Fruit fly (Drosophila melanogaster) whole organism, pupa: ENCODE data around the gene Aladin.
A peak's percentile ranks its signal among the peaks of the same experiment; 100 is the strongest.

Experiments used
- CG10348 ChIP-seq: fragments of 200-800 bp; sonication (Bioruptor generic); IDR thresholded peaks from 2 replicates; pipeline ENCODE4 v1.3.6; 2022; ENCODE audit warnings: missing biosample characterization, missing genetic modification characterization
- CG12605 ChIP-seq: fragments of 200-800 bp; sonication (Bioruptor generic); IDR thresholded peaks from 2 replicates; pipeline ENCODE4 v1.3.6; 2022; ENCODE audit warnings: missing biosample characterization, missing genetic modification characterization
- CG14655 ChIP-seq: fragments of 200-800 bp; sonication (Bioruptor generic); optimal IDR thresholded peaks from 3 replicates; lab custom pipeline; 2017; ENCODE audit warnings: mild to moderate bottlenecking, missing biosample characterization, missing genetic modification reagents, missing genetic modification characterization
- CG15710 ChIP-seq: fragments of 200-800 bp; sonication (Bioruptor generic); optimal IDR thresholded peaks from 2 replicates; lab custom pipeline; 2018; ENCODE audit warnings: missing biosample characterization, mild to moderate bottlenecking, missing genetic modification characterization, moderate library complexity
- CG17806 ChIP-seq: fragments of 200-800 bp; sonication (Bioruptor generic); optimal IDR thresholded peaks from 2 replicates; lab custom pipeline; 2018; ENCODE audit warnings: missing biosample characterization, mild to moderate bottlenecking, missing genetic modification characterization, moderate library complexity
- CG32121 ChIP-seq: fragments of 200-800 bp; sonication (Bioruptor generic); IDR thresholded peaks from 2 replicates; pipeline ENCODE4 v1.3.6; 2022; ENCODE audit warnings: missing biosample characterization, missing genetic modification characterization
- CG34367 ChIP-seq: fragments of 200-800 bp; sonication (Bioruptor generic); optimal IDR thresholded peaks from 2 replicates; lab custom pipeline; 2018; ENCODE audit warnings: missing biosample characterization, mild to moderate bottlenecking, missing genetic modification characterization
- CG4496 ChIP-seq: fragments of 200-800 bp; sonication (Bioruptor generic); IDR thresholded peaks from 3 replicates; pipeline ENCODE4 v1.3.6; 2022; ENCODE audit warnings: missing biosample characterization, missing genetic modification characterization
- CG8159 ChIP-seq: fragments of 200-800 bp; sonication (Bioruptor generic); optimal IDR thresholded peaks from 3 replicates; lab custom pipeline; 2018; ENCODE audit warnings: missing biosample characterization, mild to moderate bottlenecking, missing genetic modification characterization, moderate library complexity
- CG8301 ChIP-seq: fragments of 200-800 bp; sonication (Bioruptor generic); optimal IDR thresholded peaks from 2 replicates; lab custom pipeline; 2018; ENCODE audit warnings: missing biosample characterization, mild to moderate bottlenecking, missing genetic modification characterization
- CG9948 ChIP-seq: fragments of 200-800 bp; sonication (Bioruptor generic); optimal IDR thresholded peaks from 2 replicates; lab custom pipeline; 2018; ENCODE audit warnings: missing biosample characterization, mild to moderate bottlenecking, missing genetic modification characterization, moderate library complexity
- D1 ChIP-seq: fragments of 200-800 bp; sonication (Bioruptor generic); optimal IDR thresholded peaks from 2 replicates; lab custom pipeline; 2018; ENCODE audit warnings: missing biosample characterization, mild to moderate bottlenecking, missing genetic modification characterization, moderate library complexity
- EcR ChIP-seq: fragments of 200-800 bp; sonication (Bioruptor generic); optimal IDR thresholded peaks from 3 replicates; lab custom pipeline; 2019; ENCODE audit warnings: missing biosample characterization, missing genetic modification characterization, mild to moderate bottlenecking, moderate library complexity, missing genetic modification reagents
- Pif1A ChIP-seq: fragments of 200-800 bp; sonication (Bioruptor generic); optimal IDR thresholded peaks from 3 replicates; lab custom pipeline; 2016; ENCODE audit warnings: missing biosample characterization, missing genetic modification characterization
- Pif1B ChIP-seq: fragments of 200-800 bp; sonication (Bioruptor generic); optimal IDR thresholded peaks from 3 replicates; lab custom pipeline; 2016; ENCODE audit warnings: missing biosample characterization, missing genetic modification characterization
- Snoo ChIP-seq: fragments of 200-800 bp; sonication (Bioruptor generic); optimal IDR thresholded peaks from 3 replicates; lab custom pipeline; 2017; ENCODE audit warnings: missing biosample characterization, mild to moderate bottlenecking, missing genetic modification characterization, inconsistent platforms
- fd96Ca ChIP-seq: fragments of 200-800 bp; sonication (Bioruptor generic); IDR thresholded peaks from 3 replicates; pipeline ENCODE4 v1.3.6; 2022; ENCODE audit warnings: missing biosample characterization, missing genetic modification characterization
- gl ChIP-seq: fragments of 200-800 bp; sonication (Bioruptor generic); optimal IDR thresholded peaks from 2 replicates; lab custom pipeline; 2018; ENCODE audit warnings: missing biosample characterization, mild to moderate bottlenecking, missing genetic modification characterization
- rn ChIP-seq: fragments of 200-800 bp; sonication (Bioruptor generic); IDR thresholded peaks from 2 replicates; pipeline ENCODE4 v1.3.6; 2022; ENCODE audit warnings: missing biosample characterization, missing genetic modification characterization

Gene Aladin

DNA sequence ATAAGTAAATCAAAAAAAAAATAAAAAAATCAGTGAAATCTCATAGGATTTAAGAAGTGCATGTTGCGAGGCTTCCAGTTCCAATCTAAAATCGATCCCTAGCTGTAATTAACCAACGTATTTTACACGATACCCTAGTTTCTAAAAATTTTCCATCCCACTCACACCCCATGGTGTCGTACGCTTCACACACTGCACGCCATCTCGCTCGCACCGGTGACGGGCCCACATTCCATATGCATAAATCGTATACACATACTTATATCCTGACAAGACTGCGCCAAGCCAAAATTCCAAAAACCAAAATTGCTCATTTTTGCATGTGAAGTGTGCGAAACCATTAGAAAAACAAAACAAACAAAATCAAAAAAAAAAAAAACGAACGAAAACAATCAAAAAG is 18.2 kb upstream of the Aladin start:
- no peak for TF ChIP-seq D1

DNA sequence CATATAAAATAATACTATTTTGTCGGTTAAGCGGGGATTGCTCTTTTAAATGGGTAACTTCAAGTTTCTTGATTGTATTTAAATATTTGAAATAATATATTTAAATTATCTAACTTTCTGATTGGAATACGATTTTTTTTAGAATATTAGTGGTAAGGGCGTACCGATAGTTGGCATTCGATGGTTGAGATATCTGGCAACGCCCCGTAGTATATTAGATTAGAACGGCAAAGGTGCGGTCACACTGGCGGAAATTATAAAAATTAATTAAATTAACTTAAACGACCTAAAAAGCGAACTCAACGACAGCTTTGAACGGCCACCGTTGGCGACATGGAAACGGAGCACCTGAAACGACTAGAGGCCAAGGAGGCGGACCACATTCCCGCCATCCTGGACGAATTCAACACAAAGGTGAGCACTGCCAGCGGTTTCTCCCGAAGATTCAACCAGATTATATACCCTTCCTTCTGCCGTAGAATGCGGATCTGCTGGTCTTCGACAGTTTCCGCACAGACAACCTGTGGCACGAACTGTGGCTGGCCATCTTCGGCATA is 17.2 kb upstream of the Aladin start, which contains the start of gene ric8a:
Gene ric8a (plus strand): TSS at position 205 of the 557 bp plus-strand sequence.
- no peak for TF ChIP-seq CG14655 (GFP tag; lab: Kevin White, UChicago)
- TF ChIP-seq CG8159 = peak; percentile 24
- no peak for TF ChIP-seq gl (tag; lab: Kevin White, UChicago)
- TF ChIP-seq, all 21 proteins: peak for 1

DNA sequence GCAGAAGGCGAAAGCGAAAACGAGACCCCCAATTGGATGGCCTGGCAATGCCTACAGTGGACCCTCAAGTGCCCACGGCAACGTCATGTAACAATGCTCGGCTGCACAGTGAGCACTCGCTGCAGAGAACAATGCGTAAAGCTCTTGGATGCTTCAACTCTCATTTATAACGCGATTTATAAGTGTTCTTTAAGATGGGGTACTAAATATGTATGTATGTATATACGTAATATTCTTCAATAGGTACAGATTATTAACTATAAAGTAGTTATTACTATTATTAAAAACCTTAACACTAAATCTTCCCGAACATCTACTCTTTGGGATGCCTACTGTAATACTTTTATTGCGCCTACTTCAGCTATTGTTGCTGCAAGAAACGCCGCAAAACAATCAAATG is 7.1 kb upstream of the Aladin start:
- TF ChIP-seq Pif1B (GFP tag; lab: Kevin White, UChicago) (no peak), CG32121 (GFP tag; lab: Robert Waterston, UW) (0 out of 2 replicates have a peak, but pooled peaks have one; percentile 24), CG9948 (no peak)

DNA sequence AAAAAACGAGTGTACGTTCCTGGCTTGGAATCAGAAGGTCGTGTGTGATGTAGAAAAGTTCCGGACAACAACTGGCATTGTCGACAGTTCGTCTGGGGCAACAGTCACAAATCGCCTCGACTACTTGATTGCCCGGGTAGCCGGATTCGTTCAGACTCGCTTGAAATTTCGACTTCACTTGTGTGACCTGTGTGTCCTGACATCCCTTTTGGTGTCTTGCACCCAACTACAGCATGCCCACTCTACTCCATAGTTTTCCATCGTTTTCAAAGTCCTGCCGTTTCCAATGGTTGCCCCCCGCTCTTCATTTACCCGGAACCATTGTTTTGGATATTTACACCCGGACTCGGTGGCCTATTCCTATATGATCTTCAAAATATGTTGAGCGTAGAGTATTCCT is 5.6 kb upstream of the Aladin start, which contains the start of gene Erk7:
Gene Erk7 (minus strand): TSS at position 101 of the 400 bp plus-strand sequence.
- TF ChIP-seq gl (tag; lab: Kevin White, UChicago) = no peak
- TF ChIP-seq CG17806 (tag; lab: Kevin White, UChicago) = no peak
- no peak for TF ChIP-seq CG9948
- no peak for TF ChIP-seq CG4496
- no peak for TF ChIP-seq CG8159
- TF ChIP-seq CG14655 (GFP tag; lab: Kevin White, UChicago) = no peak
- no peak for TF ChIP-seq EcR
- no peak for TF ChIP-seq CG10348
- no peak for TF ChIP-seq Pif1A (GFP tag; lab: Kevin White, UChicago)
- no peak for TF ChIP-seq Snoo

DNA sequence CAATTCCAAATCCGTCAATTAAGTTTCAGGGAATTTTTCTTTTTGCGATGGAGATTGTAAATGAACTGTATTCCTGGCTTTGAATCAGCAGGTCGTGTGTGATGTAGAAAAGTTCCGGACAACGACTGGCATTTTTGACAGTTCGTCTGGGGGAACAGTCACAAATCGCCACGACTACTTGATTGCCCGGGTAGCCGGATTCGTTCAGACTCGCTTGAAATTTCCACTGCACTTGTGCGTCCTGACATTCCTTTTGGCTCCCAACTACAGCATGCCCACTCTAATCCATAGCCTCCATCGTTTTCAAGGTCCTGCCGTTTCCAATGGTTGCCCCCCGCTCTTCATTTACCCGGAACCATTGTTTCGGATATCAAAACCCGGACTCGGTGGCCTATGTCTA is 3.4 kb upstream of the Aladin start, which contains the start of gene CG17440:
Gene CG17440 (minus strand): TSS at position 101 of the 400 bp plus-strand sequence.
- no peak for TF ChIP-seq CG12605 (GFP tag; lab: Robert Waterston, UW)
- no peak for TF ChIP-seq CG10348

DNA sequence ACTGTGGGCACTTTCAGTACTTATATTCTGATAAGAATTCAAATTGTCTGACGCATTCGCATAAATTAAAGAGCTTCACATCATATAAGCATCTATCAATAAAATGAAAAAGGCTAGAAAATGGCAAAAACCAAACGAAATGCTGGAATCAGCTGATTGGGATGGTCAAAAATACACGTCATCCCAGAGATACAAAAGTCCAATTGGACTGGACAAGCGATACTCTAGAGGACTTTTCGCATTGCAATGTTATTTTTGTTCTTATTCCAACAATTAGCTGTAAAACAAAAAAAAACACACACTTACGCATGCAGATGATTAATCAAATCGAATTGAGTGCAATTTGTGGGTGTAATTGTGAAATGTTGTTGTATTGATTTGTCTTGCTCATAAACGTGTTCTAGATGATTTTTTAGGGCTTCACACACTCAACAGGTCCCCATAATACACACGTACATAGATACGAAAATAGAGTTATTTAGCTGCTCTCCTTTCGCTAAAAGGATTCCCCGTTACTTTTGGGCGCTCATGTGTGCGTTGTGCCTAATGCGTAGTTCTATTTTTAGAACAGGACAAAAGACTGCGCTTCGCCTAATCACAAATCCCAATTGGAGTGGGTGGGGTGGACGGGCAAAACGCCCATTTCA is 8.9 kb downstream of the Aladin start:
- TF ChIP-seq CG14655 (GFP tag; lab: Kevin White, UChicago) (no peak), CG34367 (no peak), rn (GFP tag; lab: Robert Waterston, UW) (no peak), Pif1B (GFP tag; lab: Kevin White, UChicago) (no peak), EcR (no peak), gl (tag; lab: Kevin White, UChicago) (no peak), CG32121 (GFP tag; lab: Robert Waterston, UW) (no peak), D1 (no peak), CG17806 (tag; lab: Kevin White, UChicago) (no peak), CG10348 (no peak), fd96Ca (no peak), CG15710 (tag; lab: Kevin White, UChicago) (no peak), CG9948 (no peak), Pif1A (GFP tag; lab: Kevin White, UChicago) (no peak), CG4496 (no peak)
- TF ChIP-seq, all 21 proteins: peak for 0

DNA sequence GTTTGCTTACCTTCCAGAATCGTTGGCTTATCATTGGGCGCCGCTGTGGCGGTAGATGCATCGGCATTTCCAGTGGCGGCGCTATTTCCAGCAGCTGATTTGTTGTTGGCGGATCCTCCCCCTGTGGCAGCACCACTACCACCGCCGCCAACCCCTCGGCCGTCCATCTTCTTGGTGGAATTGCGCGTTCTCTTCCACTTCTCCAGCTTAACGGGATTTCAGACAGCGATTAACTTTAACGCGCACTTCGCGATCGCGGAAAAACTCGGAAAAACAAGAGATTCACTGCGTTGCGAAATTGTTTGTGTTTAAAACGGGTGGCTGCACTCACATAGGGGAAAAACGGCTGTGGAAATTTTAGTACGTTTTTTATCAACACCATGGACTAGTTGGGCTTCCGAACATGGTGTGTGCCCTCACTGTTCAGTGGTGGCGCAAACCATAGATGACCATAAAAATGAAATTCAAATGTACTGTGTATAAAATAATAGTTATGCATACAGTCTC is 9.6 kb downstream of the Aladin start, which contains the start of gene c11.1:
Gene c11.1 (minus strand): TSS at position 335 of the 507 bp plus-strand sequence.
- TF ChIP-seq gl (tag; lab: Kevin White, UChicago) (no peak), Pif1A (GFP tag; lab: Kevin White, UChicago) (no peak), CG34367 (no peak), CG15710 (tag; lab: Kevin White, UChicago) (no peak), fd96Ca (no peak), CG8301 (tag; lab: Kevin White, UChicago) (no peak), CG10348 (no peak), CG32121 (GFP tag; lab: Robert Waterston, UW) (peak; percentile 50; the same call in 1 of the 2 replicates), CG4496 (peak; percentile 49; the same call in 1 of the 3 replicates), Pif1B (GFP tag; lab: Kevin White, UChicago) (no peak), CG14655 (GFP tag; lab: Kevin White, UChicago) (no peak), rn (GFP tag; lab: Robert Waterston, UW) (no peak), Snoo (no peak)

DNA sequence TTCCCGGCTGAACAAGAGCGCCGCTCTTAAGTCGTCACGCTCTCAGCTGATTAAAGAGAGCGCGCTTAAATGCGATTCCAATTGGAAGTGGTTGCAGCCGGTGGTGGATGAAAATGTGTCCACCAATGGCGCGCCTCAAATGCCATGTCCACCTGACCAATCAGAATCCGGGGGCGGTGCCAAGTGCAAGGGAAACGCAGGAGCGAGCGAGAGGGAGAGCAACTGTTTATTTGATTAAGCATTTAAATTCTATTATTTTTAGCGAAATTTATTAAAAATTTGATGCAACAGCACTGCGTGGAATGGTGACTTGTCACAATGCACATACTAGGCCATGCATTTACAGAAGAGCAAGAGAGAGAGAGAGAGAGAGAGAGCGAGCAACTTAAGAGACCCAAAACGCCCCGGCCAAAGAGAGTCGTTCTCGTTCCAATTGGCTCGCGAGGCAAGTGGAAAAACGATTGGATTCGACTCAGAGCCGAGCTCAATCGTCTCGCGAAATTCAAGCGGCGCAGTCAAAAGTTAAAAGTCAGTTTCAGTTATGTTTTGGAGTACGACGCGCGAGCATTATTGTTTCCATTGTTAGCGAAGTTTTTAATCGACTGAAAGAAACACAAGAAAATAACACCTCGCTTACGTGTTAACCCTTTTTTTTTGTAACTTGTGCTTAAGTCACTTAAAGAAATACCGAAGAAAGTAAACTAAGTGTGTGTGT is 11.0 kb downstream of the Aladin start, which contains the start of gene lz:
Gene lz (plus strand): TSS at position 626 of the 715 bp plus-strand sequence.
- TF ChIP-seq CG14655 (GFP tag; lab: Kevin White, UChicago) (no peak), CG12605 (GFP tag; lab: Robert Waterston, UW) (peak; percentile 28; the same call in 1 of the 2 replicates)
- TF ChIP-seq, all 21 proteins: peak for 1
